Worm (Caenorhabditis elegans): ENCODE results near the gene lipl-1.

DNA sequence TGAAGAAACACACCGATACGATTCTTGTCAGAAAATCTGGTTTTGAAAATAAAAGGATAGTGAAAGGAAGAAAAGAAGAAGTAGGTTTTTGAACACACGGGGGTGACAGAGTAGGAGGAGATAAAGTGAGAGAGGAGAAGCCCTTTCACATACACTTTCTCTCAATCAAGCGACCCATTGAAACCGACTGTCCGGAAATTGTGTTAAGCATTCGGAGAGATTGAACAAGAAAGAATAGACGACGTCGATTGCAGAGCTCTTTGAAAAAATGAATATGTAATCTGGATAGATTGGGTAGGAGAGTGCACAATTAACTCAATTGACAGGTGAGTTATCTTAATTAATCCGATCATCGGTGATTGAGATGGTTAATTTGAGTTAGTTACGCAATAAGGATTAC, 18.5 kb upstream of the lipl-1 start:
- TF ChIP-seq skn-1 (tag; optimal IDR thresholded peaks at IDR 0.05) (no peak), rbr-2 (tag; optimal IDR thresholded peaks at IDR 0.05) (no peak), jun-1 (tag; optimal IDR thresholded peaks at IDR 0.05) (no peak), zag-1 (tag; optimal IDR thresholded peaks at IDR 0.05) (no peak), nhr-41 (GFP tag; IDR thresholded peaks at IDR 0.05) (no peak), lin-1 (GFP tag; IDR thresholded peaks at IDR 0.05) (no peak), nhr-237 (tag; optimal IDR thresholded peaks at IDR 0.05) (no peak), zfp-2 (tag; optimal IDR thresholded peaks at IDR 0.05) (no peak), ces-1 (GFP tag; optimal IDR thresholded peaks at IDR 0.05) (peak; percentile 46), F49E8.2 (tag; optimal IDR thresholded peaks at IDR 0.05; ENCODE audit: borderline replicate concordance) (no peak), ama-1 (optimal IDR thresholded peaks at IDR 0.05) (no peak), lin-13 (GFP tag; optimal IDR thresholded peaks at IDR 0.05) (no peak), F26F4.8 (GFP tag; conservative IDR thresholded peaks at IDR 0.05) (no peak)
